Fruit fly (Drosophila melanogaster) whole organism, embryonic: ENCODE measurements around the gene Kdm5.

ENCODE experiments used
- Asciz ChIP-seq: fragments of 200-800 bp; sonication (Bioruptor generic); optimal IDR thresholded peaks from 2 replicates; lab custom pipeline; 2017; ENCODE audit warnings: missing biosample characterization, mild to moderate bottlenecking, missing genetic modification characterization, missing genetic modification reagents
- Bgb ChIP-seq: fragments of 200-800 bp; sonication (Bioruptor generic); IDR thresholded peaks from 2 replicates; pipeline ENCODE4 v1.3.6; 2022; ENCODE audit warnings: missing biosample characterization, missing genetic modification characterization; ENCODE audit not compliant: partially characterized antibody
- CG10366 ChIP-seq: fragments of 200-800 bp; sonication (Bioruptor generic); IDR thresholded peaks from 2 replicates; pipeline ENCODE4 v1.3.6; 2022; ENCODE audit warnings: missing biosample characterization, missing genetic modification characterization
- CG12744 ChIP-seq: fragments of 200-800 bp; sonication (Bioruptor generic); optimal IDR thresholded peaks from 2 replicates; lab custom pipeline; 2016; ENCODE audit warnings: missing biosample characterization, missing genetic modification characterization
- CG12769 ChIP-seq: fragments of 200-800 bp; sonication (Bioruptor generic); optimal IDR thresholded peaks from 2 replicates; lab custom pipeline; 2019; ENCODE audit warnings: missing biosample characterization, mild to moderate bottlenecking, missing genetic modification characterization, moderate library complexity
- CG13287 ChIP-seq: fragments of 200-800 bp; sonication (Bioruptor generic); IDR thresholded peaks from 2 replicates; pipeline ENCODE4 v1.3.6; 2022; ENCODE audit warnings: missing biosample characterization, missing genetic modification characterization; ENCODE audit not compliant: partially characterized antibody
- CG15479 ChIP-seq: fragments of 200-800 bp; sonication (Bioruptor generic); optimal IDR thresholded peaks from 3 replicates; lab custom pipeline; 2019; ENCODE audit warnings: missing biosample characterization, mild to moderate bottlenecking, missing genetic modification characterization, moderate library complexity
- CG1832 ChIP-seq: fragments of 200-800 bp; sonication (Bioruptor generic); optimal IDR thresholded peaks from 2 replicates; lab custom pipeline; 2017; ENCODE audit warnings: missing biosample characterization, mild to moderate bottlenecking, missing genetic modification characterization, inconsistent platforms
- CG18619 ChIP-seq: fragments of 200-800 bp; sonication (Bioruptor generic); optimal IDR thresholded peaks from 3 replicates; lab custom pipeline; 2017; ENCODE audit warnings: missing biosample characterization, mild to moderate bottlenecking, missing genetic modification characterization
- CG31441 ChIP-seq: fragments of 200-800 bp; sonication (Bioruptor generic); IDR thresholded peaks from 2 replicates; pipeline ENCODE4 v1.3.6; 2022; ENCODE audit warnings: missing biosample characterization, missing genetic modification characterization
- CG32772 ChIP-seq: fragments of 200-800 bp; sonication (Bioruptor generic); IDR thresholded peaks from 2 replicates; pipeline ENCODE4 v1.3.6; 2022; ENCODE audit warnings: missing biosample characterization, missing genetic modification characterization
- CG3726 ChIP-seq: fragments of 200-800 bp; sonication (Bioruptor generic); IDR thresholded peaks from 3 replicates; pipeline ENCODE4, ENCODE4 v1.3.6; 2022; ENCODE audit warnings: missing biosample characterization, missing genetic modification characterization
- CG4424 ChIP-seq: fragments of 200-800 bp; sonication (Bioruptor generic); optimal IDR thresholded peaks from 3 replicates; lab custom pipeline; 2016; ENCODE audit warnings: missing biosample characterization, missing genetic modification characterization
- CG7271 ChIP-seq: fragments of 200-800 bp; sonication (Bioruptor generic); optimal IDR thresholded peaks from 2 replicates; lab custom pipeline; 2018; ENCODE audit warnings: missing biosample characterization, mild to moderate bottlenecking, missing genetic modification characterization, moderate library complexity
- CG7372 ChIP-seq: fragments of 200-800 bp; sonication (Bioruptor generic); IDR thresholded peaks from 2 replicates; pipeline ENCODE4 v1.3.6; 2022; ENCODE audit warnings: missing biosample characterization, missing genetic modification characterization
- CG8290 ChIP-seq, 3 experiments: fragments of 200-800 bp; sonication (Bioruptor generic); optimal IDR thresholded peaks; 2 replicates each; lab custom pipeline; 2016 to 2019; ENCODE audit warnings: missing biosample characterization in 3 of 3, missing genetic modification characterization in 3 of 3, mild to moderate bottlenecking in 2 of 3, moderate library complexity in 1 of 3
- CG9215 ChIP-seq: fragments of 200-800 bp; sonication (Bioruptor generic); IDR thresholded peaks from 2 replicates; pipeline ENCODE4 v1.3.6; 2022; ENCODE audit warnings: missing biosample characterization, missing genetic modification characterization
- CG9797 ChIP-seq: fragments of 200-800 bp; sonication (Bioruptor generic); optimal IDR thresholded peaks from 3 replicates; lab custom pipeline; 2018; ENCODE audit warnings: missing biosample characterization, mild to moderate bottlenecking, missing genetic modification characterization
- CG9817 ChIP-seq: fragments of 200-800 bp; sonication (Bioruptor generic); optimal IDR thresholded peaks from 2 replicates; lab custom pipeline; 2018; ENCODE audit warnings: missing biosample characterization, mild to moderate bottlenecking, missing genetic modification characterization, moderate library complexity
- CG9876 ChIP-seq: fragments of 200-800 bp; sonication (Bioruptor generic); optimal IDR thresholded peaks from 2 replicates; lab custom pipeline; 2016; ENCODE audit warnings: missing biosample characterization, missing genetic modification characterization
- CG9932 ChIP-seq: fragments of 200-800 bp; sonication (Bioruptor generic); IDR thresholded peaks from 2 replicates; pipeline ENCODE4 v1.3.6; 2022; ENCODE audit warnings: missing biosample characterization, missing genetic modification characterization
- D19A ChIP-seq: fragments of 200-800 bp; optimal IDR thresholded peaks from 3 replicates; lab custom pipeline; 2019; ENCODE audit warnings: missing biosample characterization, mild to moderate bottlenecking, missing genetic modification characterization, moderate library complexity
- Dll ChIP-seq: fragments of 200-800 bp; sonication (Bioruptor generic); IDR thresholded peaks from 4 replicates; pipeline ENCODE4 v1.3.6; 2022; ENCODE audit warnings: missing biosample characterization, missing genetic modification characterization; ENCODE audit not compliant: partially characterized antibody
- E2f2 ChIP-seq: fragments of 200-800 bp; sonication (Bioruptor generic); IDR thresholded peaks from 2 replicates; pipeline ENCODE4 v1.3.6; 2022; ENCODE audit warnings: missing biosample characterization, missing genetic modification characterization
- MBD-R2 ChIP-seq: fragments of 200-800 bp; sonication (Bioruptor generic); IDR thresholded peaks from 2 replicates; pipeline ENCODE4 v1.3.6; 2022; ENCODE audit warnings: missing biosample characterization, missing genetic modification characterization
- Mes4 ChIP-seq: fragments of 200-800 bp; sonication (Bioruptor generic); optimal IDR thresholded peaks from 2 replicates; lab custom pipeline; 2016; ENCODE audit warnings: missing biosample characterization, missing genetic modification characterization
- Scr ChIP-seq: fragments of 200-800 bp; sonication (Bioruptor generic); IDR thresholded peaks from 2 replicates; pipeline ENCODE4 v1.3.6; 2022; ENCODE audit warnings: missing biosample characterization, missing genetic modification characterization; ENCODE audit not compliant: partially characterized antibody
- Taf1 ChIP-seq: fragments of 200-800 bp; sonication (Bioruptor generic); IDR thresholded peaks from 2 replicates; pipeline ENCODE4 v1.3.6; 2022; ENCODE audit warnings: missing biosample characterization, missing genetic modification characterization
- ase ChIP-seq: fragments of 200-800 bp; sonication (Bioruptor generic); IDR thresholded peaks from 3 replicates; pipeline ENCODE4 v1.3.6; 2022; ENCODE audit warnings: missing biosample characterization, missing genetic modification characterization
- bowl ChIP-seq: fragments of 200-800 bp; sonication (Bioruptor generic); IDR thresholded peaks from 2 replicates; pipeline ENCODE4 v1.3.6; 2022; ENCODE audit warnings: missing biosample characterization, missing genetic modification characterization
- chm ChIP-seq: fragments of 200-800 bp; sonication (Bioruptor generic); IDR thresholded peaks from 2 replicates; pipeline ENCODE4 v1.3.6; 2022; ENCODE audit warnings: missing biosample characterization, missing genetic modification characterization
- crp ChIP-seq, 2 experiments: fragments of 200-800 bp; sonication (Bioruptor generic); optimal IDR thresholded peaks; 2 replicates in 1 of 2; 3 replicates in 1 of 2; lab custom pipeline; 2017; ENCODE audit warnings: missing biosample characterization in 2 of 2, missing genetic modification characterization in 2 of 2, mild to moderate bottlenecking in 1 of 2, moderate library complexity in 1 of 2
- dm ChIP-seq: fragments of 200-800 bp; sonication (Bioruptor generic); optimal IDR thresholded peaks from 3 replicates; lab custom pipeline; 2016; ENCODE audit warnings: missing biosample characterization, missing genetic modification characterization
- esg ChIP-seq: fragments of 200-800 bp; sonication (Bioruptor generic); conservative IDR thresholded peaks from 2 replicates; pipeline ENCODE4 v1.3.6; 2022; ENCODE audit warnings: missing biosample characterization, missing genetic modification characterization
- exex ChIP-seq: fragments of 200-800 bp; sonication (Bioruptor generic); optimal IDR thresholded peaks from 4 replicates; lab custom pipeline; 2018; ENCODE audit warnings: missing biosample characterization, mild to moderate bottlenecking, missing genetic modification characterization, moderate library complexity
- fd64A ChIP-seq: fragments of 200-800 bp; sonication (Bioruptor generic); optimal IDR thresholded peaks from 3 replicates; lab custom pipeline; 2018; ENCODE audit warnings: missing biosample characterization, mild to moderate bottlenecking, missing genetic modification characterization
- gem ChIP-seq: fragments of 200-800 bp; sonication (Bioruptor generic); optimal IDR thresholded peaks from 2 replicates; lab custom pipeline; 2019; ENCODE audit warnings: missing biosample characterization, mild to moderate bottlenecking, missing genetic modification characterization, moderate library complexity
- h ChIP-seq: fragments of >200 bp; optimal IDR thresholded peaks from 2 replicates; lab custom pipeline; 2017
- lov ChIP-seq, 2 experiments: fragments of 200-800 bp in 1 of 2; fragments of >200 bp in 1 of 2; sonication (Bioruptor generic) in 1 of 2; IDR thresholded peaks in 1 of 2; optimal IDR thresholded peaks in 1 of 2; 2 replicates in 1 of 2; 3 replicates in 1 of 2; pipeline versions ENCODE4 v1.3.6 to Lab custom; 2017 to 2022; ENCODE audit warnings: missing biosample characterization in 1 of 2, missing genetic modification characterization in 1 of 2
- nerfin-2 ChIP-seq: fragments of 200-800 bp; sonication (Bioruptor generic); IDR thresholded peaks from 2 replicates; pipeline ENCODE4 v1.3.6; 2022; ENCODE audit warnings: missing biosample characterization, missing genetic modification characterization; ENCODE audit not compliant: partially characterized antibody
- pho ChIP-seq: fragments of 200-800 bp; sonication (Bioruptor generic); optimal IDR thresholded peaks from 2 replicates; lab custom pipeline; 2016; ENCODE audit warnings: missing biosample characterization, missing genetic modification characterization
- pnt ChIP-seq: fragments of 200-800 bp; sonication (Bioruptor generic); optimal IDR thresholded peaks from 3 replicates; lab custom pipeline; 2016; ENCODE audit warnings: missing biosample characterization, missing genetic modification characterization
- scrt ChIP-seq: fragments of 200-800 bp; sonication (Bioruptor generic); optimal IDR thresholded peaks from 2 replicates; lab custom pipeline; 2018; ENCODE audit warnings: missing biosample characterization, mild to moderate bottlenecking, missing genetic modification characterization, moderate library complexity
- sim ChIP-seq: fragments of 200-800 bp; sonication (Bioruptor generic); IDR thresholded peaks from 2 replicates; pipeline ENCODE4 v1.3.6; 2022; ENCODE audit warnings: missing biosample characterization, missing genetic modification characterization
- sna ChIP-seq: fragments of 200-800 bp; sonication (Bioruptor generic); IDR thresholded peaks from 2 replicates; pipeline ENCODE4 v1.3.6; 2022; ENCODE audit warnings: missing biosample characterization, missing genetic modification characterization; ENCODE audit not compliant: partially characterized antibody
- sug ChIP-seq: fragments of 200-800 bp; optimal IDR thresholded peaks from 2 replicates; lab custom pipeline; 2019; ENCODE audit warnings: missing biosample characterization, mild to moderate bottlenecking, missing genetic modification characterization, moderate library complexity
- tap ChIP-seq: fragments of 200-800 bp; optimal IDR thresholded peaks from 3 replicates; lab custom pipeline; 2019; ENCODE audit warnings: missing biosample characterization, mild to moderate bottlenecking, missing genetic modification characterization, moderate library complexity
- vvl ChIP-seq: fragments of 200-800 bp; sonication (Bioruptor generic); IDR thresholded peaks from 2 replicates; pipeline ENCODE4 v1.3.6; 2022; ENCODE audit warnings: missing biosample characterization, missing genetic modification characterization

Kdm5 gene

dm6 chr2L:6047528-6048160, 48.3 kb upstream of the Kdm5 start, which contains the start of gene IPIP (continued):
- peak; percentile 79 for TF ChIP-seq Scr (GFP tag; lab: Robert Waterston, UW)
- TF ChIP-seq CG13287 (GFP tag; lab: Robert Waterston, UW), result peak; percentile 83
- TF ChIP-seq E2f2 (GFP tag; lab: Robert Waterston, UW), result peak; percentile 39; the same call in 1 of the 2 replicates
- no peak for TF ChIP-seq D19A
- TF ChIP-seq Taf1 (GFP tag; lab: Robert Waterston, UW), result no peak
- 0 out of 2 replicates have a peak, but pooled peaks have one; percentile 31 for TF ChIP-seq sim
- peak; percentile 63 for TF ChIP-seq nerfin-2 (GFP tag; lab: Robert Waterston, UW)
- no peak for TF ChIP-seq CG1832 (GFP tag; lab: Kevin White, UChicago)
- TF ChIP-seq CG9797 (GFP tag; lab: Kevin White, UChicago), result peak; percentile 57
- no peak for TF ChIP-seq h (lab: Kevin White, UChicago)
- TF ChIP-seq crp (GFP tag; optimal IDR thresholded peaks at IDR 0.05; lab: Kevin White, UChicago), result peak in 1 of 2 experiments; percentile 73
- 0 out of 2 replicates have a peak, but pooled peaks have one; percentile 21 for TF ChIP-seq sna (GFP tag; lab: Robert Waterston, UW)
- peak; percentile 4 for TF ChIP-seq CG18619 (GFP tag; lab: Kevin White, UChicago)
- TF ChIP-seq dm (GFP tag; lab: Kevin White, UChicago), result peak; percentile 40
- peak; percentile 67 for TF ChIP-seq vvl (GFP tag; lab: Robert Waterston, UW)
- TF ChIP-seq Bgb (GFP tag; lab: Robert Waterston, UW), result peak; percentile 91
- TF ChIP-seq bowl (GFP tag; lab: Robert Waterston, UW), result no peak
- peak; percentile 74; the same call in 3 of the 4 replicates for TF ChIP-seq Dll
- TF ChIP-seq CG12769, result peak; percentile 31
- no peak for TF ChIP-seq Mes4 (GFP tag; lab: Kevin White, UChicago)
- TF ChIP-seq CG10366 (GFP tag; lab: Robert Waterston, UW), result no peak
- no peak for TF ChIP-seq CG31441 (GFP tag; lab: Robert Waterston, UW)
- no peak for TF ChIP-seq tap (tag; lab: Kevin White, UChicago)
- no peak for TF ChIP-seq fd64A
- TF ChIP-seq Asciz (GFP tag; lab: Kevin White, UChicago), result no peak
- no peak for TF ChIP-seq pnt
- peak; percentile 79 for TF ChIP-seq CG9932 (GFP tag; lab: Robert Waterston, UW)
- no peak for TF ChIP-seq esg (GFP tag; lab: Robert Waterston, UW)
- TF ChIP-seq CG7372 (GFP tag; lab: Robert Waterston, UW), result peak; percentile 42; the same call in 1 of the 2 replicates
- no peak for TF ChIP-seq pho
- peak; percentile 26; the same call in 1 of the 2 replicates for TF ChIP-seq CG9215 (GFP tag; lab: Robert Waterston, UW)
- TF ChIP-seq lov (optimal IDR thresholded peaks at IDR 0.05; lab: Kevin White, UChicago), result no peak
- peak; percentile 60; the same call in 1 of the 3 replicates for TF ChIP-seq lov (GFP tag; IDR thresholded peaks at IDR 0.05; lab: Robert Waterston, UW)
- TF ChIP-seq CG9876 (GFP tag; lab: Kevin White, UChicago), result no peak
- TF ChIP-seq exex, result no peak
- TF ChIP-seq scrt (GFP tag; lab: Kevin White, UChicago), result no peak
- TF ChIP-seq CG15479 (GFP tag; lab: Kevin White, UChicago), result no peak
- peak; percentile 23; the same call in 1 of the 2 replicates for TF ChIP-seq CG32772 (GFP tag; lab: Robert Waterston, UW)
- peak; percentile 32 for TF ChIP-seq CG9817 (tag; lab: Kevin White, UChicago)
- TF ChIP-seq CG3726 (GFP tag; lab: Robert Waterston, UW), result no peak
- TF ChIP-seq gem (tag; lab: Kevin White, UChicago), result no peak
- no peak for TF ChIP-seq CG12744 (GFP tag; lab: Kevin White, UChicago)
- TF ChIP-seq MBD-R2 (GFP tag; lab: Robert Waterston, UW), result peak; percentile 93
- TF ChIP-seq CG4424, result peak; percentile 10
- TF ChIP-seq CG7271, result no peak
- peak; percentile 34; the same call in 1 of the 3 replicates for TF ChIP-seq ase (GFP tag; lab: Robert Waterston, UW)
- peak; percentile 58 for TF ChIP-seq chm (GFP tag; lab: Robert Waterston, UW)
- TF ChIP-seq CG8290 (GFP tag; optimal IDR thresholded peaks at IDR 0.05; lab: Kevin White, UChicago), result no peak
- TF ChIP-seq CG8290 (tag; optimal IDR thresholded peaks at IDR 0.05; lab: Kevin White, UChicago), result peak in 1 of 2 experiments; percentile 66
- TF ChIP-seq sug (tag; lab: Kevin White, UChicago), result peak; percentile 53
